Worm (Caenorhabditis elegans) whole organism, late embryonic: Measurements from ENCODE around the gene F44F4.3.
"Not testable (repeated sequence)": the region's sequence is repeated elsewhere in the genome, so short reads cannot be mapped to it uniquely, and the experiment has no call there.

Source experiments
- ama-1 ChIP-seq: fragments of 150-350 bp; optimal IDR thresholded peaks from 2 replicates; lab custom pipeline; 2014
- ceh-14 ChIP-seq: sonication (generic microtip); optimal IDR thresholded peaks from 2 replicates; lab custom pipeline; 2016; ENCODE audit warnings: missing genotype, missing genetic modification characterization, missing compliant biosample characterization
- ceh-24 ChIP-seq: sonication (generic microtip); optimal IDR thresholded peaks from 2 replicates; lab custom pipeline; 2016; ENCODE audit warnings: mild to moderate bottlenecking, missing genetic modification characterization, missing compliant biosample characterization
- ceh-9 ChIP-seq: sonication (generic microtip); optimal IDR thresholded peaks from 2 replicates; lab custom pipeline; 2016; ENCODE audit warnings: mild to moderate bottlenecking, missing genetic modification characterization, inconsistent platforms, missing compliant biosample characterization
- dmd-4 ChIP-seq: sonication (generic microtip); optimal IDR thresholded peaks from 2 replicates; lab custom pipeline; 2016; ENCODE audit warnings: borderline replicate concordance, missing genetic modification characterization, missing compliant biosample characterization
- elt-2 ChIP-seq: sonication (generic microtip); optimal IDR thresholded peaks from 2 replicates; lab custom pipeline; 2016; ENCODE audit warnings: missing genetic modification reagents, missing genetic modification characterization, missing compliant biosample characterization
- fax-1 ChIP-seq: sonication (generic microtip); optimal IDR thresholded peaks from 2 replicates; lab custom pipeline; 2016; ENCODE audit warnings: missing genotype, missing genetic modification characterization, missing compliant biosample characterization
- lim-6 ChIP-seq: sonication (generic microtip); optimal IDR thresholded peaks from 2 replicates; lab custom pipeline; 2016; ENCODE audit warnings: missing genetic modification characterization, missing compliant biosample characterization
- nhr-11 ChIP-seq: fragments of 150-350 bp; optimal IDR thresholded peaks from 2 replicates; lab custom pipeline; 2014; ENCODE audit warnings: missing biosample characterization, missing genetic modification characterization
- odd-2 ChIP-seq: sonication (generic microtip); optimal IDR thresholded peaks from 2 replicates; lab custom pipeline; 2017; ENCODE audit warnings: antibody characterized with exemption, mild to moderate bottlenecking, missing genetic modification characterization, missing compliant biosample characterization
- sox-2 ChIP-seq: fragments of 200-800 bp; sonication (Bioruptor generic); IDR thresholded peaks from 2 replicates; pipeline ENCODE4 v1.3.6; 2022; ENCODE audit warnings: missing genetic modification reagents, missing genetic modification characterization, missing compliant biosample characterization

- not testable (repeated sequence) for TF ChIP-seq dmd-4; ceh-9; odd-2; sox-2 (GFP tag; lab: Robert Waterston, UW); nhr-11 (tag; lab: Kevin White, UChicago); lim-6 (tag; lab: Kevin White, UChicago); elt-2; ama-1 (lab: Kevin White, UChicago); ceh-24 (tag; lab: Kevin White, UChicago); fax-1 (tag; lab: Kevin White, UChicago); ceh-14 (tag; lab: Kevin White, UChicago)
These were observed 18.7 kb upstream of the F44F4.3 start, which contains the start of gene sra-12 for ce11 chrII:10904379-10904778.
